Fruit fly (Drosophila melanogaster): ENCODE data around the gene CG31751.

Gene CG31751

DNA sequence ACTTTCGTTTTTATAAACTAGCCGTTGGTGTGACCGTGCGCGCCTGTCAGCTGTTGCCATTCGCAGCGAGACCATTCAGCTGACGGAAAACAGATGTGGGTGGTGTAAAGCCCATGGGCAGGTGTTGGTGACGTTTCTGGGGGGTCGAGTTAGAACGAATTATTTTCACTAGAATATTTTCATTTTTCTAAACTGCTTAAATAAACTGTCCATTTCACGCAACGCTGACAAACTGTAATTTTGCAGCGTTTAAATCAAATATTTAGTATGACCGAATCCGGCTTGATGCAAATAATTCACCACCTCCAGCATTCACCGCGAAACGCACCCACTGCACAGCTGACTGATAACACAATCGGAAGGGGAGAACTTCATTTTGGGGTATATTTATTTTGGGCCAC is 18.4 kb downstream of the CG31751 start, which contains the start of the genes CG10383 and CG10338 (continued):
- peak; percentile 82 for TF ChIP-seq CG8089 (GFP tag; optimal IDR thresholded peaks at IDR 0.05)
- TF ChIP-seq CG8359 (GFP tag; optimal IDR thresholded peaks at IDR 0.05; ENCODE audit: borderline replicate concordance), result no peak
- peak; percentile 95 for TF ChIP-seq slbo (GFP tag; IDR thresholded peaks at IDR 0.05)
- peak; percentile 91 for TF ChIP-seq Aef1 (GFP tag; IDR thresholded peaks at IDR 0.05)
- peak; percentile 86 for TF ChIP-seq Bteb2 (GFP tag; optimal IDR thresholded peaks at IDR 0.05)
- peak; percentile 79 for TF ChIP-seq CG12236 (GFP tag; optimal IDR thresholded peaks at IDR 0.05)
- TF ChIP-seq CG15696 (tag; optimal IDR thresholded peaks at IDR 0.05), result peak; percentile 20
- peak; percentile 88 for TF ChIP-seq sisA (GFP tag; IDR thresholded peaks at IDR 0.05)
- TF ChIP-seq so (GFP tag; IDR thresholded peaks at IDR 0.05), result peak; percentile 67; the same call in 1 of the 3 replicates
- TF ChIP-seq CG1233 (GFP tag; optimal IDR thresholded peaks at IDR 0.05), result peak; percentile 41
- TF ChIP-seq zen (tag; optimal IDR thresholded peaks at IDR 0.05), result peak; percentile 50
- peak; percentile 91 for TF ChIP-seq HLH54F (GFP tag; optimal IDR thresholded peaks at IDR 0.05)
- TF ChIP-seq NFAT (GFP tag; IDR thresholded peaks at IDR 0.05), result peak; percentile 91
- TF ChIP-seq CG12769 (tag; optimal IDR thresholded peaks at IDR 0.05), result peak; percentile 93
- TF ChIP-seq fd3F (GFP tag; optimal IDR thresholded peaks at IDR 0.05), result peak; percentile 77
- peak; percentile 86 for TF ChIP-seq CG9876 (GFP tag; optimal IDR thresholded peaks at IDR 0.05)
- peak; percentile 90 for TF ChIP-seq Chrac-16 (GFP tag; optimal IDR thresholded peaks at IDR 0.05)
- TF ChIP-seq CG2875 (GFP tag; optimal IDR thresholded peaks at IDR 0.05), result peak; percentile 54
- peak; percentile 88 for TF ChIP-seq eyg (GFP tag; optimal IDR thresholded peaks at IDR 0.05)
- TF ChIP-seq Taf1 (GFP tag; IDR thresholded peaks at IDR 0.05), result peak; percentile 84
- peak; percentile 81 for TF ChIP-seq Fer1 (GFP tag; optimal IDR thresholded peaks at IDR 0.05)
- TF ChIP-seq Nf-YC (tag; optimal IDR thresholded peaks at IDR 0.05), result peak; percentile 55
- TF ChIP-seq CG12942 (GFP tag; optimal IDR thresholded peaks at IDR 0.05), result peak; percentile 79
- TF ChIP-seq CG5953 (GFP tag; IDR thresholded peaks at IDR 0.05), result peak; percentile 73
- peak; percentile 23; the same call in 1 of the 2 replicates for TF ChIP-seq Scr (GFP tag; IDR thresholded peaks at IDR 0.05; ENCODE audit: partially characterized antibody)
- TF ChIP-seq ttk (GFP tag; IDR thresholded peaks at IDR 0.05), result peak; percentile 91
- TF ChIP-seq CG10147 (GFP tag; optimal IDR thresholded peaks at IDR 0.05), result peak; percentile 70
- TF ChIP-seq CG6689 (GFP tag; IDR thresholded peaks at IDR 0.05), result peak; percentile 84
- peak; percentile 97 for TF ChIP-seq MBD-R2 (GFP tag; IDR thresholded peaks at IDR 0.05)
- peak; percentile 54 for TF ChIP-seq CG18476 (GFP tag; optimal IDR thresholded peaks at IDR 0.05)
- TF ChIP-seq cato (GFP tag; optimal IDR thresholded peaks at IDR 0.05; ENCODE audit: borderline replicate concordance), result peak; percentile 69
- TF ChIP-seq sqz (GFP tag; optimal IDR thresholded peaks at IDR 0.05), result no peak
- peak; percentile 23 for TF ChIP-seq CG9437 (GFP tag; optimal IDR thresholded peaks at IDR 0.05)
- peak; percentile 83 for TF ChIP-seq az2 (GFP tag; optimal IDR thresholded peaks at IDR 0.05)
- TF ChIP-seq MTF-1 (GFP tag; optimal IDR thresholded peaks at IDR 0.05; ENCODE audit: borderline replicate concordance), result peak; percentile 53
- peak; percentile 93 for TF ChIP-seq CHES-1-like (GFP tag; optimal IDR thresholded peaks at IDR 0.05)
- peak; percentile 91 for TF ChIP-seq ERR (GFP tag; optimal IDR thresholded peaks at IDR 0.05)
- peak; percentile 85 for TF ChIP-seq dm (GFP tag; optimal IDR thresholded peaks at IDR 0.05)
- peak; percentile 99 for TF ChIP-seq Ets65A (GFP tag)
- TF ChIP-seq CG6765 (GFP tag; optimal IDR thresholded peaks at IDR 0.05), result peak; percentile 27
- no peak for TF ChIP-seq vnd (GFP tag; IDR thresholded peaks at IDR 0.05; ENCODE audit: partially characterized antibody)
- TF ChIP-seq Dbx (GFP tag; IDR thresholded peaks at IDR 0.05), result peak; percentile 92
- peak; percentile 89 for TF ChIP-seq dysf (GFP tag; IDR thresholded peaks at IDR 0.05)
- TF ChIP-seq prd (optimal IDR thresholded peaks at IDR 0.05), result no peak
- TF ChIP-seq prd (GFP tag; IDR thresholded peaks at IDR 0.05), result peak; percentile 94
- TF ChIP-seq BEAF-32 (GFP tag; optimal IDR thresholded peaks at IDR 0.05), result peak; percentile 49
- no peak for TF ChIP-seq inv (GFP tag; IDR thresholded peaks at IDR 0.05; ENCODE audit: partially characterized antibody)
- TF ChIP-seq CG10267 (tag; optimal IDR thresholded peaks at IDR 0.05), result peak; percentile 71
- TF ChIP-seq CG18262 (tag; optimal IDR thresholded peaks at IDR 0.05), result peak; percentile 73
- peak; percentile 91 for TF ChIP-seq pum (GFP tag; optimal IDR thresholded peaks at IDR 0.05)
- peak; percentile 78 for TF ChIP-seq E2f2 (GFP tag; IDR thresholded peaks at IDR 0.05)

Data from whole organism, embryonic.